Worm (Caenorhabditis elegans) whole organism, L4/young adult: ENCODE measurements around the gene C14C11.7.

Source experiments
- W03F9.2 ChIP-seq: fragments of 150-350 bp; optimal IDR thresholded peaks from 2 replicates; lab custom pipeline; 2014; ENCODE audit warnings: missing biosample characterization, missing genetic modification characterization
- dao-5 ChIP-seq: sonication (generic microtip); optimal IDR thresholded peaks from 2 replicates; lab custom pipeline; 2016; ENCODE audit warnings: missing genotype, missing genetic modification characterization, moderate library complexity, missing compliant biosample characterization
- him-1 ChIP-seq: sonication (generic microtip); optimal IDR thresholded peaks from 2 replicates; lab custom pipeline; 2016; ENCODE audit warnings: missing genotype, missing genetic modification reagents, missing genetic modification characterization, missing compliant biosample characterization

ce11 chrV:5705510-5705909 is 39.6 kb upstream of the C14C11.7 start, which contains the start of gene peli-1:
- TF ChIP-seq him-1 (tag; lab: Kevin White, UChicago) (no peak), W03F9.2 (tag; lab: Kevin White, UChicago) (no peak), dao-5 (tag; lab: Kevin White, UChicago) (no peak)
